Worm (Caenorhabditis elegans): ENCODE measurements around the gene fbxa-170.

DNA sequence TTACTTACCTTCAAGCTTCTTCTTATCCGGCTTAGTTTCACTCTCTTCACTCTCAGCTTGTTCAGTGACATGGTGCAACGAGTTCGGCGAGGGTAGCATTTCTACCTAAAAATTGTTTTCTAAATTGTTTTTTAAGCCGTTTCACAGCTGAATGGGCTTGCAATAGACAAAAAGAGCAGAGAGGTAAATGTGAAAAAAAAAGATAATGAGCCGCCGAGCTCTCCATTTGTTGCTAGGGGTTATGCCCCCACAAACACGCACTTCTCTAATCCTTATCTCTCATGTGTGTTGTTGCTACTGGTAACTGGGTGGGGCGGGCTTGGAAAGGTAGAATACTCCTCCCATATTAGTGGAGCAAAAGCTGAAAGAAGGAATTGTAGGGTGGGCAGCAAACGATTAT, 25.9 kb upstream of the fbxa-170 start, which contains the start of gene C36C9.5:
- TF ChIP-seq bed-3 (GFP tag; optimal IDR thresholded peaks at IDR 0.05) (no peak), drap-1 (GFP tag; optimal IDR thresholded peaks at IDR 0.05) (no peak)
